Worm (Caenorhabditis elegans): ENCODE data around the gene C55C3.4.

Gene C55C3.4

DNA sequence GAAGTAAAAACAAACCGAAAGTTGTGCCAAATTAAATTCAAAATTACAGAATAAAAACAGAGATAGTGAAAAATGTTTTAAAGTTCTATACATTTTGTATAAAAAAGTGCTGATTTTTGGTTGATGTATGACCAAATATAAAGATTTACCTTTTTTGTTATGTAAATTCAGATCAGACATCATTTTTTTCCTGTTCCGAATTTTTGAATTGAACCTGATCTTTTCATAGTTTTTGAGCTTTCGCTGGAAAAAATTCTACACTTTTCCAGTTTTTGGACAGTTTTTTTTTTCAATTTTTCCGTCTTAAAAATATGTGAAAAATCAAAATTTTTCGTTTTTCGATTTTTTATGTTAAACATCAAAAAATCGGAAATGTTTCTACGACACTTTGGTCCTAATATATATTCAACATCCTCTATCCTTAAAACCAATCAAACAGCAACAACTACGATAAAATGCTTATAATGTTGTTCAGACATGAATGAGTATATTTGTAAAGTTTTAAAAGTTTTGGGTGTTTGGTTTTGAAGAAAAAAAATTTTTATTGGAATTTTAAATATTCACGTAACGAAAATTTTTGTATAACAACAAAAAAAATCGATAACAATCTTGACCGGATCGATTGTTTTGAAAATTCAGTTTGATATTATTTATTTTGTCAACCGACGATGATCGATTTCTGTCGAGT, 4.7 kb upstream of the C55C3.4 start, which contains the start of the genes C55C3.7 and C55C3.6:
TSS of gene C55C3.7 (minus strand) at position 101 of the 688 bp plus-strand sequence.
TSS of gene C55C3.6 (plus strand) at position 638 of the 688 bp plus-strand sequence.
- no peak for TF ChIP-seq lin-39 (tag; optimal IDR thresholded peaks at IDR 0.05)
- TF ChIP-seq zip-4 (GFP tag; optimal IDR thresholded peaks at IDR 0.05) = no peak
- no peak for TF ChIP-seq nhr-19 (GFP tag; conservative IDR thresholded peaks at IDR 0.05)
- no peak for TF ChIP-seq lin-35 (GFP tag; optimal IDR thresholded peaks at IDR 0.05)
- TF ChIP-seq fkh-10 (GFP tag; optimal IDR thresholded peaks at IDR 0.05) = no peak
- no peak for TF ChIP-seq nhr-71 (tag; optimal IDR thresholded peaks at IDR 0.05)
- no peak for TF ChIP-seq ceh-63 (GFP tag; optimal IDR thresholded peaks at IDR 0.05)
- TF ChIP-seq snpc-4 (tag; optimal IDR thresholded peaks at IDR 0.05) = no peak
- TF ChIP-seq tlp-1 (tag; optimal IDR thresholded peaks at IDR 0.05) = no peak
- no peak for TF ChIP-seq nhr-11 (tag; optimal IDR thresholded peaks at IDR 0.05)

DNA sequence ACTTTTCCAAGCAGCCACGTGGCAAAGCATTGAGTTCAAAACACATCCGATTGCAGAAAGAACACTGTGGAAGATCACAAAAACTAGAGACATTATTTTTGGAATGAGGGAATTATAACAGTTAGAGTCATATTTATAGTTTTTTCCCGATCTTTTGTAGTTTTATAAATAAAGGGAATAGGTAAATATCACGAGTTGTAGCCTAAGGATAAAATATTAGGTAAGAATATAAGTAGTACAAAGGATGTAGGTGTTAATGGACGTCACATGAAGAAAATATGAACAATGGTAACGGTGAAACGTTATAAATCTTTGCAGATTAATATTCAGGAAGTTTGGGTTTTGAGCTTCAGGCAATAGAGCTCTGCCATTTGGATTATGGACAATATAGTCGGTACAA, 3.5 kb downstream of the C55C3.4 start, which contains the start of gene srd-5:
TSS of gene srd-5 (minus strand) at position 101 of the 400 bp plus-strand sequence.
- no peak for TF ChIP-seq ceh-8 (GFP tag; optimal IDR thresholded peaks at IDR 0.05)
- TF ChIP-seq nhr-77 (tag; optimal IDR thresholded peaks at IDR 0.05) = no peak
- no peak for TF ChIP-seq unc-86 (tag; optimal IDR thresholded peaks at IDR 0.05)
- TF ChIP-seq unc-30 (tag; optimal IDR thresholded peaks at IDR 0.05) = no peak
- no peak for TF ChIP-seq blmp-1 (tag; optimal IDR thresholded peaks at IDR 0.05)
- TF ChIP-seq unc-98 (GFP tag; IDR thresholded peaks at IDR 0.05) = no peak

ce11 chrIV:5671325-5671724, 6.6 kb downstream of the C55C3.4 start:
- TF ChIP-seq xbp-1 (tag; optimal IDR thresholded peaks at IDR 0.05) (no peak), nhr-85 (tag) (peak; percentile 57), nhr-12 (tag; optimal IDR thresholded peaks at IDR 0.05) (no peak)

- TF ChIP-seq egl-27 (tag; optimal IDR thresholded peaks at IDR 0.05) = no peak
- TF ChIP-seq elt-3 (tag; optimal IDR thresholded peaks at IDR 0.05) = peak in 1 of 6 experiments; percentile 45
These were observed 8.5 kb downstream of the C55C3.4 start, which contains the start of gene T19E7.6 for ce11 chrIV:5669459-5669858. TSS of gene T19E7.6 (minus strand) at chrIV:5669503.

DNA sequence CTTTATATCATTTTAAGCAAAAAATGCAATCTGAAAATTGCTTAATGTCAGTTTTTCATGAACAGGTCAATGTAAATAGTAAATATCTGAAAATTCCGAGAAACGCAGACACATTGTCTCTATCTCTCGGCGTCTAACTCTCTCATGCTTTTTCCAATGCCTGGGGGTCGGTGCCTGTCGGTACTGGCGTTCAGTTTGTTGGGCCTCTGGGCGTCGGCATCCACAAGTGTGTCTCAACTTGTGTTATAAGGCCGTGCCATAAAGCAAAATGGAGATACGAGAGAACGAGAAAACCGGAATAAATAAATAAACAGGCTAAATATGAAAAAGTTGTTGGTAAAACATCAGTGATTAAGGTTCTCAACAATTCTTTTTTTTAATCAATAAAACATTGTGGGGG, 10.8 kb downstream of the C55C3.4 start:
- TF ChIP-seq mep-1 (tag; optimal IDR thresholded peaks at IDR 0.05) (peak; percentile 39), ceh-63 (GFP tag; optimal IDR thresholded peaks at IDR 0.05) (no peak), lin-14 (GFP tag; optimal IDR thresholded peaks at IDR 0.05) (peak; percentile 57), ceh-82 (tag; optimal IDR thresholded peaks at IDR 0.05) (peak in 1 of 3 experiments; percentile 4)

DNA sequence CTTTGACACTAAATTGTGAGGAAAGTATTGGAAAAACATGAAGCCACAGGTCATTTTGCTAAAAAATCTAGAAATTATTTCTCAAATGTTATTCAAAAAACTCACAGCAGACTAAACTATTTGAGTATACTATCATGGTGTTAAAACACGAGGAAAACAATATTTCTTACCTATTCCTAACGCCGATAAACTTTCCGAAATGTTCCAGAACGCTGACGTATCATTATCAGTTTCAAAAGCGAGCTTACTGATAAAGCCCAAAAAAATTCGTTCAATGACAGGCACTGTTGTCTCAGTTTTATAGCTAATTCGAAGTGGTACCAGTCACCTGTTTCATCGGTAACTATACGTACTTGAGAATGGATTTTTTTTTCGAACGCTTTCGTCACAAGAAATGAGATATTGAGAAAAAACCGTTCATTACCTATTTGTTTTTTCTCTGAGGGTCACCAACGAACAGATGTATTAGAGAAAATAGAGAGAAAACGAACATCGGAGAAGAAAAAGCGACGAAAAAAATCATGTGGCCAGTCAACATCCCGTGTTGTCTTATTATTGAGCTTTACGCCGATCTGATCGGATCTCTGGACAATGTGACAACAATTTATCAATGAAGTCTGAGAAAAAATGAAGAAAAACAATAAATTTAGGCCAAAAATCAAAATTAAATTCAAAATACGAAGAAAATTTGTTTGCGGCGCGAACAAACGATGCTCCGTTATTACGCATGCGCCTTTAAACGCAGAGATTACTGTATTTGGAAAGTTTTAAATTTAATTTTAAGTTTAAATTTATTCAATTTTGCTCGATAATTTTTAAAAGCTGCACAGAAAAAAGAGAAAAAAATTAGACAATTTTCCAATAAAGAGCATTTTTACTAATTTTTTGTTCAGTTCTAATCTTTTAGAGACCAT, 11.6 kb downstream of the C55C3.4 start:
- peak; percentile 12 for TF ChIP-seq nhr-71 (tag; optimal IDR thresholded peaks at IDR 0.05)
- no peak for TF ChIP-seq mep-1 (tag; optimal IDR thresholded peaks at IDR 0.05)
- TF ChIP-seq elt-2 (tag; optimal IDR thresholded peaks at IDR 0.05) = peak; percentile 40

DNA sequence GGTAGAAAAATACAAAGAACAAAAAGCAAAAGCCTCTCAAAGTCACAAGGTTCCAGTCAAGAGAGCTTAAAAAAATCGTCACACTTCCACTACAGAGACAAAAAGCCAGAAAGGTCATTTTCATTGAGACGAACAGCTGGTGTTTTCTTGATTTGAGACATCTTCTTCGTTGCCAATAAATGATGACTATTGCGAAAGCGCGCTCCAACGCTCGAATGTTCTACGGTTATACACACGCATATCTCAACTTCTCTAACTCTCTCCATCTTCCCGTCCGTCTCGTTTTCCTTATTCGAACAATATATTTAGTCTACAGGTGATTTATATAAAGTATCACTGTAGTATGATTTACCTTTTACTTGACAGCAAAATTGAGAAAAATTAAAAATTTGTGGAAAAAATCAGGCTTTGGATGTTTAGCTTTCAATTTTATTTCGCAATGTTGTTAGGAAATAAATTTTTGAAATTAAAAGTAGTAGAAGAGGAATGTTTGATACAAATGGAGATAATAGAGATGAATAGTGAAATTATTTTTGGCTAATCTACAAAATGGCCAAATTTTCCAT, 12.5 kb downstream of the C55C3.4 start:
- TF ChIP-seq nhr-77 (tag; optimal IDR thresholded peaks at IDR 0.05) (no peak), ceh-8 (GFP tag; optimal IDR thresholded peaks at IDR 0.05) (no peak), mef-2 (tag; optimal IDR thresholded peaks at IDR 0.05) (no peak), nhr-84 (tag; optimal IDR thresholded peaks at IDR 0.05) (no peak), nhr-47 (tag; optimal IDR thresholded peaks at IDR 0.05) (peak; percentile 5), egl-13 (tag; optimal IDR thresholded peaks at IDR 0.05) (no peak), egl-27 (tag; optimal IDR thresholded peaks at IDR 0.05) (no peak), unc-130 (tag; optimal IDR thresholded peaks at IDR 0.05) (no peak), nhr-28 (tag; optimal IDR thresholded peaks at IDR 0.05) (no peak), zag-1 (tag; optimal IDR thresholded peaks at IDR 0.05) (no peak), aha-1 (tag; optimal IDR thresholded peaks at IDR 0.05) (no peak), jun-1 (tag; optimal IDR thresholded peaks at IDR 0.05) (no peak), pax-3 (tag; optimal IDR thresholded peaks at IDR 0.05) (no peak), Y116A8C.19 (tag; optimal IDR thresholded peaks at IDR 0.05; ENCODE audit: borderline replicate concordance) (no peak), aly-2 (tag; optimal IDR thresholded peaks at IDR 0.05) (peak; percentile 12), lin-14 (GFP tag; optimal IDR thresholded peaks at IDR 0.05) (peak; percentile 85), unc-98 (GFP tag; IDR thresholded peaks at IDR 0.05) (no peak), ama-1 (optimal IDR thresholded peaks at IDR 0.05) (peak; percentile 5)

Measured in whole organism, L1 larva.